Fruit fly (Drosophila melanogaster) whole organism, embryonic: ENCODE data around the gene hiro.

Source experiments
- ATbp ChIP-seq: fragments of 200-800 bp; sonication (Bioruptor generic); optimal IDR thresholded peaks from 2 replicates; lab custom pipeline; 2017; ENCODE audit warnings: missing biosample characterization, mild to moderate bottlenecking, missing genetic modification characterization, missing genetic modification reagents
- Atf-2 ChIP-seq: fragments of 200-800 bp; sonication (Bioruptor generic); optimal IDR thresholded peaks from 2 replicates; lab custom pipeline; 2016; ENCODE audit warnings: missing biosample characterization, missing genetic modification characterization
- Atf6 ChIP-seq: fragments of 200-800 bp; sonication (Bioruptor generic); IDR thresholded peaks from 2 replicates; pipeline ENCODE4 v1.3.6; 2022; ENCODE audit warnings: missing biosample characterization, missing genetic modification characterization
- CG10274 ChIP-seq: fragments of 200-800 bp; sonication (Bioruptor generic); optimal IDR thresholded peaks from 3 replicates; lab custom pipeline; 2017; ENCODE audit warnings: missing biosample characterization, mild to moderate bottlenecking, missing genetic modification characterization
- CG10979 ChIP-seq: fragments of 200-800 bp; sonication (Bioruptor generic); optimal IDR thresholded peaks from 2 replicates; lab custom pipeline; 2018; ENCODE audit warnings: missing biosample characterization, mild to moderate bottlenecking, missing genetic modification characterization, moderate library complexity
- CG11398 ChIP-seq: fragments of 200-800 bp; sonication (Bioruptor generic); optimal IDR thresholded peaks from 2 replicates; lab custom pipeline; 2016; ENCODE audit warnings: missing biosample characterization, missing genetic modification characterization
- CG11456 ChIP-seq: fragments of 200-800 bp; sonication (Bioruptor generic); IDR thresholded peaks from 3 replicates; pipeline ENCODE4 v1.3.6; 2022; ENCODE audit warnings: missing biosample characterization, missing genetic modification characterization
- CG15269 ChIP-seq: fragments of 200-800 bp; sonication (Bioruptor generic); optimal IDR thresholded peaks from 2 replicates; lab custom pipeline; 2018; ENCODE audit warnings: missing biosample characterization, mild to moderate bottlenecking, missing genetic modification characterization, moderate library complexity
- CG1603 ChIP-seq: fragments of 200-800 bp; sonication (Bioruptor generic); optimal IDR thresholded peaks from 2 replicates; lab custom pipeline; 2019; ENCODE audit warnings: missing biosample characterization, mild to moderate bottlenecking, missing genetic modification characterization, moderate library complexity
- CG17612 ChIP-seq: fragments of 200-800 bp; sonication (Bioruptor generic); IDR thresholded peaks from 2 replicates; pipeline ENCODE4 v1.3.6; 2022; ENCODE audit warnings: missing biosample characterization, missing genetic modification characterization
- CG17802 ChIP-seq: fragments of 200-800 bp; sonication (Bioruptor generic); optimal IDR thresholded peaks from 2 replicates; lab custom pipeline; 2018; ENCODE audit warnings: missing biosample characterization, mild to moderate bottlenecking, missing genetic modification characterization, moderate library complexity
- CG1832 ChIP-seq: fragments of 200-800 bp; sonication (Bioruptor generic); optimal IDR thresholded peaks from 2 replicates; lab custom pipeline; 2017; ENCODE audit warnings: missing biosample characterization, mild to moderate bottlenecking, missing genetic modification characterization, inconsistent platforms
- CG2129 ChIP-seq: fragments of 200-800 bp; sonication (Bioruptor generic); IDR thresholded peaks from 2 replicates; pipeline ENCODE4 v1.3.6; 2022; ENCODE audit warnings: missing biosample characterization, missing genetic modification characterization; ENCODE audit not compliant: partially characterized antibody
- CG33557 ChIP-seq: fragments of 200-800 bp; sonication (Bioruptor generic); optimal IDR thresholded peaks from 2 replicates; lab custom pipeline; 2019; ENCODE audit warnings: missing biosample characterization, mild to moderate bottlenecking, missing genetic modification characterization, moderate library complexity
- CG3407 ChIP-seq: fragments of 200-800 bp; sonication (Bioruptor generic); optimal IDR thresholded peaks from 2 replicates; lab custom pipeline; 2018; ENCODE audit warnings: missing biosample characterization, mild to moderate bottlenecking, missing genetic modification characterization
- CG3847 ChIP-seq: fragments of 200-800 bp; sonication (Bioruptor generic); IDR thresholded peaks from 2 replicates; pipeline ENCODE4 v1.3.6; 2022; ENCODE audit warnings: missing biosample characterization, missing genetic modification characterization
- CG4360 ChIP-seq: fragments of 200-800 bp; sonication (Bioruptor generic); IDR thresholded peaks from 2 replicates; pipeline ENCODE4 v1.3.6; 2022; ENCODE audit warnings: missing biosample characterization, missing genetic modification characterization
- CG43689 ChIP-seq: fragments of 200-800 bp; sonication (Bioruptor generic); IDR thresholded peaks from 2 replicates; pipeline ENCODE4 v1.3.6; 2022; ENCODE audit warnings: missing biosample characterization, missing genetic modification characterization
- CG4404 ChIP-seq: fragments of 200-800 bp; sonication (Bioruptor generic); IDR thresholded peaks from 2 replicates; pipeline ENCODE4 v1.3.6; 2022; ENCODE audit warnings: missing biosample characterization, missing genetic modification characterization
- CG6254 ChIP-seq: fragments of 200-800 bp; sonication (Bioruptor generic); optimal IDR thresholded peaks from 3 replicates; lab custom pipeline; 2017; ENCODE audit warnings: mild to moderate bottlenecking, missing biosample characterization, missing genetic modification reagents, missing genetic modification characterization
- CG7372 ChIP-seq: fragments of 200-800 bp; sonication (Bioruptor generic); IDR thresholded peaks from 2 replicates; pipeline ENCODE4 v1.3.6; 2022; ENCODE audit warnings: missing biosample characterization, missing genetic modification characterization
- CG7745 ChIP-seq: fragments of 200-800 bp; sonication (Bioruptor generic); optimal IDR thresholded peaks from 2 replicates; lab custom pipeline; 2018; ENCODE audit warnings: missing biosample characterization, mild to moderate bottlenecking, missing genetic modification characterization, moderate library complexity
- CG9797 ChIP-seq: fragments of 200-800 bp; sonication (Bioruptor generic); optimal IDR thresholded peaks from 3 replicates; lab custom pipeline; 2018; ENCODE audit warnings: missing biosample characterization, mild to moderate bottlenecking, missing genetic modification characterization
- CTCF ChIP-seq: fragments of 200-800 bp; sonication (Bioruptor generic); optimal IDR thresholded peaks from 2 replicates; lab custom pipeline; 2017; ENCODE audit warnings: missing biosample characterization, mild to moderate bottlenecking, missing genetic modification characterization, moderate library complexity
- Dbx ChIP-seq: fragments of 200-800 bp; sonication (Bioruptor generic); IDR thresholded peaks from 3 replicates; pipeline ENCODE4 v1.3.6; 2022; ENCODE audit warnings: missing biosample characterization, missing genetic modification characterization
- Dip2 ChIP-seq: fragments of 200-800 bp; sonication (Bioruptor generic); IDR thresholded peaks from 2 replicates; pipeline ENCODE4 v1.3.6; 2022; ENCODE audit warnings: missing biosample characterization, missing genetic modification characterization
- Drgx ChIP-seq: fragments of 200-800 bp; sonication (Bioruptor generic); IDR thresholded peaks from 2 replicates; pipeline ENCODE4 v1.3.6; 2022; ENCODE audit warnings: missing biosample characterization, missing genetic modification characterization
- HLH4C ChIP-seq: fragments of 200-800 bp; sonication (Bioruptor generic); IDR thresholded peaks from 3 replicates; pipeline ENCODE4 v1.3.6; 2022; ENCODE audit warnings: missing biosample characterization, missing genetic modification characterization; ENCODE audit not compliant: partially characterized antibody
- Hr39 ChIP-seq: fragments of >200 bp; optimal IDR thresholded peaks from 2 replicates; lab custom pipeline; 2017
- MBD-R2 ChIP-seq: fragments of 200-800 bp; sonication (Bioruptor generic); IDR thresholded peaks from 2 replicates; pipeline ENCODE4 v1.3.6; 2022; ENCODE audit warnings: missing biosample characterization, missing genetic modification characterization
- NC2β ChIP-seq: fragments of 200-800 bp; sonication (Bioruptor generic); optimal IDR thresholded peaks from 2 replicates; lab custom pipeline; 2016; ENCODE audit warnings: missing biosample characterization, missing genetic modification characterization
- NfI ChIP-seq: fragments of 200-800 bp; sonication (Bioruptor generic); optimal IDR thresholded peaks from 3 replicates; lab custom pipeline; 2018; ENCODE audit warnings: missing biosample characterization, mild to moderate bottlenecking, missing genetic modification characterization, moderate library complexity
- Rfx ChIP-seq: fragments of 200-800 bp; sonication (Bioruptor generic); IDR thresholded peaks from 2 replicates; pipeline ENCODE4 v1.3.6; 2022; ENCODE audit warnings: missing biosample characterization, missing genetic modification characterization
- Xrp1 ChIP-seq: fragments of 200-800 bp; sonication (Bioruptor generic); IDR thresholded peaks from 2 replicates; pipeline ENCODE4 v1.3.6; 2022; ENCODE audit warnings: missing biosample characterization, missing genetic modification characterization
- YL-1 ChIP-seq: fragments of 200-800 bp; sonication (Bioruptor generic); optimal IDR thresholded peaks from 3 replicates; lab custom pipeline; 2017; ENCODE audit warnings: missing biosample characterization, mild to moderate bottlenecking, missing genetic modification characterization
- ap ChIP-seq: fragments of 200-800 bp; sonication (Bioruptor generic); IDR thresholded peaks from 2 replicates; pipeline ENCODE4 v1.3.6; 2022; ENCODE audit warnings: missing biosample characterization, missing genetic modification characterization
- ase ChIP-seq: fragments of 200-800 bp; sonication (Bioruptor generic); IDR thresholded peaks from 3 replicates; pipeline ENCODE4 v1.3.6; 2022; ENCODE audit warnings: missing biosample characterization, missing genetic modification characterization
- cato ChIP-seq: fragments of 200-800 bp; sonication (Bioruptor generic); optimal IDR thresholded peaks from 2 replicates; lab custom pipeline; 2016; ENCODE audit warnings: missing biosample characterization, missing genetic modification characterization, borderline replicate concordance
- cwo ChIP-seq: fragments of 200-800 bp; sonication (Bioruptor generic); optimal IDR thresholded peaks from 3 replicates; lab custom pipeline; 2017; ENCODE audit warnings: missing biosample characterization, missing genetic modification characterization, mild to moderate bottlenecking, moderate library complexity, missing genetic modification reagents
- eyg ChIP-seq: fragments of 200-800 bp; sonication (Bioruptor generic); optimal IDR thresholded peaks from 3 replicates; lab custom pipeline; 2016; ENCODE audit warnings: missing biosample characterization, missing genetic modification characterization
- ftz-f1 ChIP-seq: fragments of 200-800 bp; sonication (Bioruptor generic); optimal IDR thresholded peaks from 2 replicates; lab custom pipeline; 2016; ENCODE audit warnings: missing biosample characterization, missing genetic modification characterization
- gem ChIP-seq: fragments of 200-800 bp; sonication (Bioruptor generic); optimal IDR thresholded peaks from 2 replicates; lab custom pipeline; 2019; ENCODE audit warnings: missing biosample characterization, mild to moderate bottlenecking, missing genetic modification characterization, moderate library complexity
- grau ChIP-seq: fragments of 200-800 bp; optimal IDR thresholded peaks from 3 replicates; lab custom pipeline; 2019; ENCODE audit warnings: missing biosample characterization, mild to moderate bottlenecking, missing genetic modification characterization, moderate library complexity
- kni ChIP-seq: fragments of 200-800 bp; sonication (Bioruptor generic); optimal IDR thresholded peaks from 3 replicates; lab custom pipeline; 2017; ENCODE audit warnings: mild to moderate bottlenecking, missing biosample characterization, missing genetic modification reagents, missing genetic modification characterization
- phol ChIP-seq: fragments of 200-800 bp; sonication (Bioruptor generic); optimal IDR thresholded peaks from 3 replicates; lab custom pipeline; 2018; ENCODE audit warnings: missing biosample characterization, mild to moderate bottlenecking, missing genetic modification characterization, moderate library complexity
- run ChIP-seq: fragments of 200-800 bp; sonication (Bioruptor generic); optimal IDR thresholded peaks from 3 replicates; lab custom pipeline; 2018; ENCODE audit warnings: missing biosample characterization, mild to moderate bottlenecking, missing genetic modification characterization
- slp2 ChIP-seq: fragments of 200-800 bp; sonication (Bioruptor generic); optimal IDR thresholded peaks from 2 replicates; lab custom pipeline; 2016; ENCODE audit warnings: missing biosample characterization, missing genetic modification characterization
- sob ChIP-seq: fragments of 200-800 bp; sonication (Bioruptor generic); IDR thresholded peaks from 2 replicates; pipeline ENCODE4 v1.3.6; 2022; ENCODE audit warnings: missing biosample characterization, missing genetic modification characterization
- tio ChIP-seq: fragments of 200-800 bp; sonication (Bioruptor generic); optimal IDR thresholded peaks from 2 replicates; lab custom pipeline; 2017; ENCODE audit warnings: missing biosample characterization, missing genetic modification characterization, inconsistent platforms
- trh ChIP-seq: fragments of 200-800 bp; sonication (Bioruptor generic); optimal IDR thresholded peaks from 2 replicates; lab custom pipeline; 2016; ENCODE audit warnings: missing biosample characterization, missing genetic modification characterization
- tx ChIP-seq: fragments of 200-800 bp; sonication (Bioruptor generic); optimal IDR thresholded peaks from 2 replicates; lab custom pipeline; 2016; ENCODE audit warnings: missing biosample characterization, missing genetic modification characterization
- zen ChIP-seq: fragments of 200-800 bp; sonication (Bioruptor generic); optimal IDR thresholded peaks from 3 replicates; lab custom pipeline; 2018; ENCODE audit warnings: missing biosample characterization, mild to moderate bottlenecking, missing genetic modification characterization, moderate library complexity

Gene hiro

DNA sequence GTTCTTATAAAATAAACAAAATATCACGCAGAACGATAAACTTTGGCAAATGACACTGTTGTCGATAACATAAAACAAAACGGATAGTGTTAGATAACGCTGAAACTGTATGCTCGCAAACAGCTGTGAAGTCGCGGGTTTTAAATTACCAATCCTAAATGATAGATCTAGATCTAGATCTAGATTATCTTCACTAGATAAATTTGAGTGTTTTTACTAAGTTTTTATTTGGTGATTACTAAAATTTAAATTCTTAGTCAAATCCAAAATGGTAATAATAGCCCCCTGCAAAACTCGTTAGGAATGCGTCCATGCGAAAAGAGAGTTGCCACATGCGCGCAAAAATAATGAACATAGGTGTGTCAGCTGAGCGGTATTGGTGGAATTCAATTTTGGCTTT lies 33.7 kb downstream of the hiro start, which contains the start of the genes MED30 and Rev1:
MED30 (minus strand) TSS at position 71 of the 400 bp plus-strand sequence.
Rev1 (plus strand) TSS at position 345 of the 400 bp plus-strand sequence.
- peak; percentile 96 for TF ChIP-seq Rfx (GFP tag; lab: Robert Waterston, UW)
- TF ChIP-seq tx (GFP tag; lab: Kevin White, UChicago): peak; percentile 97
- peak; percentile 85 for TF ChIP-seq CG10979 (tag; lab: Kevin White, UChicago)
- TF ChIP-seq CG1832 (GFP tag; lab: Kevin White, UChicago): no peak
- peak; percentile 93 for TF ChIP-seq Xrp1 (GFP tag; lab: Robert Waterston, UW)
- TF ChIP-seq CG7745 (tag; lab: Kevin White, UChicago): peak; percentile 17
- TF ChIP-seq cwo (GFP tag; lab: Kevin White, UChicago): peak; percentile 87
- TF ChIP-seq Atf6 (GFP tag; lab: Robert Waterston, UW): peak; percentile 91
- TF ChIP-seq ftz-f1 (GFP tag; lab: Kevin White, UChicago): peak; percentile 80
- TF ChIP-seq ase: peak; percentile 89
- peak; percentile 78 for TF ChIP-seq ap (GFP tag; lab: Robert Waterston, UW)
- TF ChIP-seq Atf-2 (GFP tag; lab: Kevin White, UChicago): peak; percentile 95
- peak; percentile 74 for TF ChIP-seq run
- peak; percentile 95 for TF ChIP-seq slp2 (GFP tag; lab: Kevin White, UChicago)
- TF ChIP-seq tio (GFP tag; lab: Kevin White, UChicago): no peak
- TF ChIP-seq Dip2 (GFP tag; lab: Robert Waterston, UW): no peak
- peak; percentile 72 for TF ChIP-seq sob (GFP tag; lab: Robert Waterston, UW)
- TF ChIP-seq kni (GFP tag; lab: Kevin White, UChicago): peak; percentile 51
- no peak for TF ChIP-seq CG2129 (GFP tag; lab: Robert Waterston, UW)
- peak; percentile 88 for TF ChIP-seq YL-1
- TF ChIP-seq CG4360 (GFP tag; lab: Robert Waterston, UW): peak; percentile 62
- TF ChIP-seq CG9797 (GFP tag; lab: Kevin White, UChicago): peak; percentile 45
- TF ChIP-seq CG10274 (GFP tag; lab: Kevin White, UChicago): peak; percentile 59
- peak; percentile 82 for TF ChIP-seq trh (GFP tag; lab: Kevin White, UChicago)
- peak; percentile 86 for TF ChIP-seq ATbp (GFP tag; lab: Kevin White, UChicago)
- peak; percentile 93 for TF ChIP-seq CG15269 (tag; lab: Kevin White, UChicago)
- TF ChIP-seq CG17612 (GFP tag; lab: Robert Waterston, UW): peak; percentile 76
- TF ChIP-seq CTCF: peak; percentile 48
- peak; percentile 89 for TF ChIP-seq zen (tag; lab: Kevin White, UChicago)
- TF ChIP-seq CG33557 (GFP tag; lab: Kevin White, UChicago): peak; percentile 74
- peak; percentile 92 for TF ChIP-seq CG1603 (tag; lab: Kevin White, UChicago)
- peak; percentile 93 for TF ChIP-seq CG11398
- TF ChIP-seq CG6254 (GFP tag; lab: Kevin White, UChicago): peak; percentile 71
- TF ChIP-seq CG3407 (GFP tag; lab: Kevin White, UChicago): peak; percentile 73
- peak; percentile 96 for TF ChIP-seq MBD-R2
- TF ChIP-seq gem (tag; lab: Kevin White, UChicago): peak; percentile 96
- TF ChIP-seq eyg (GFP tag; lab: Kevin White, UChicago): peak; percentile 95
- TF ChIP-seq CG7372 (GFP tag; lab: Robert Waterston, UW): peak; percentile 87
- peak; percentile 78 for TF ChIP-seq CG4404
- TF ChIP-seq Hr39 (lab: Kevin White, UChicago): no peak
- peak; percentile 94 for TF ChIP-seq CG3847
- TF ChIP-seq Dbx (GFP tag; lab: Robert Waterston, UW): peak; percentile 94
- peak; percentile 89 for TF ChIP-seq Drgx
- peak; percentile 92 for TF ChIP-seq grau (tag; lab: Kevin White, UChicago)
- TF ChIP-seq NC2β (GFP tag; lab: Kevin White, UChicago): peak; percentile 96
- peak; percentile 86 for TF ChIP-seq CG11456 (GFP tag; lab: Robert Waterston, UW)
- TF ChIP-seq cato (GFP tag; lab: Kevin White, UChicago): peak; percentile 89
- peak; percentile 94 for TF ChIP-seq NfI
- TF ChIP-seq CG43689 (GFP tag; lab: Robert Waterston, UW): no peak; the same call in 1 of the 2 replicates
- peak; percentile 92 for TF ChIP-seq phol (tag; lab: Kevin White, UChicago)
- TF ChIP-seq CG17802 (tag; lab: Kevin White, UChicago): peak; percentile 73
- TF ChIP-seq HLH4C: peak; percentile 57
